Worm (Caenorhabditis elegans) whole organism, young adult: ENCODE measurements around the gene F08F8.6.

ENCODE experiments used
- B0019.2 ChIP-seq: fragments of 200-800 bp; sonication (Bioruptor generic); conservative IDR thresholded peaks from 2 replicates; pipeline ENCODE4 v1.3.6; 2022; ENCODE audit warnings: missing genetic modification reagents, missing genetic modification characterization, missing compliant biosample characterization
- B0035.1 ChIP-seq: sonication (generic microtip); optimal IDR thresholded peaks from 2 replicates; lab custom pipeline; 2016; ENCODE audit warnings: missing genetic modification characterization, mild to moderate bottlenecking, missing compliant biosample characterization, missing genotype, missing genetic modification reagents
- B0336.3 ChIP-seq: fragments of 200-800 bp; sonication (Bioruptor generic); IDR thresholded peaks from 2 replicates; pipeline ENCODE4 v1.3.6; 2022; ENCODE audit warnings: missing genetic modification characterization, missing compliant biosample characterization
- C17E4.6 ChIP-seq: fragments of 200-800 bp; sonication (Bioruptor generic); IDR thresholded peaks from 2 replicates; pipeline ENCODE4 v1.3.6; 2022; ENCODE audit warnings: missing genetic modification reagents, missing genetic modification characterization, missing compliant biosample characterization
- F22D6.2 ChIP-seq: sonication (generic microtip); optimal IDR thresholded peaks from 2 replicates; lab custom pipeline; 2016; ENCODE audit warnings: mild to moderate bottlenecking, missing genetic modification characterization, missing compliant biosample characterization
- F49E8.2 ChIP-seq: sonication (generic microtip); optimal IDR thresholded peaks from 3 replicates; lab custom pipeline; 2017; ENCODE audit warnings: missing genetic modification characterization, mild to moderate bottlenecking, missing compliant biosample characterization, antibody characterized with exemption, moderate library complexity; ENCODE audit not compliant: insufficient read depth
- F52B5.7 ChIP-seq: sonication (generic microtip); optimal IDR thresholded peaks from 2 replicates; lab custom pipeline; 2016; ENCODE audit warnings: mild to moderate bottlenecking, missing genetic modification characterization, missing compliant biosample characterization
- K11D2.4 ChIP-seq: fragments of 200-800 bp; sonication (Bioruptor generic); IDR thresholded peaks from 2 replicates; pipeline ENCODE4 v1.3.6; 2022; ENCODE audit warnings: missing genetic modification reagents, missing genetic modification characterization, missing compliant biosample characterization
- K12H6.12 ChIP-seq: fragments of 200-800 bp; sonication (Bioruptor generic); optimal IDR thresholded peaks from 2 replicates; lab custom pipeline; 2018; ENCODE audit warnings: mild to moderate bottlenecking, missing genetic modification characterization, missing compliant biosample characterization
- T07F8.4 ChIP-seq: sonication (generic microtip); optimal IDR thresholded peaks from 2 replicates; lab custom pipeline; 2016; ENCODE audit warnings: mild to moderate bottlenecking, missing genetic modification characterization, moderate library complexity, missing compliant biosample characterization
- T26A5.8 ChIP-seq: sonication (generic microtip); optimal IDR thresholded peaks from 2 replicates; lab custom pipeline; 2016; ENCODE audit warnings: missing genetic modification characterization, missing compliant biosample characterization
- Y53F4B.3 ChIP-seq: fragments of 200-800 bp; sonication (Bioruptor generic); IDR thresholded peaks from 2 replicates; pipeline ENCODE4 v1.3.6; 2022; ENCODE audit warnings: missing genetic modification reagents, missing genetic modification characterization, missing compliant biosample characterization
- Y53G8AR.9 ChIP-seq: fragments of 200-800 bp; sonication (Bioruptor generic); conservative IDR thresholded peaks from 2 replicates; pipeline ENCODE4 v1.3.6; 2022; ENCODE audit warnings: missing genetic modification reagents, missing genetic modification characterization, missing compliant biosample characterization
- ama-1 ChIP-seq, 3 experiments: fragments of 150-350 bp in 1 of 3; sonication (generic microtip) in 2 of 3; optimal IDR thresholded peaks; 2 replicates each; lab custom pipeline; 2014 to 2018; ENCODE audit warnings: missing biosample characterization in 2 of 3, missing genetic modification characterization in 2 of 3, missing genetic modification reagents in 2 of 3
- atf-7 ChIP-seq: sonication (generic microtip); optimal IDR thresholded peaks from 2 replicates; lab custom pipeline; 2017; ENCODE audit warnings: mild to moderate bottlenecking, missing genetic modification characterization, missing compliant biosample characterization
- attf-3 ChIP-seq: fragments of 200-800 bp; sonication (Bioruptor generic); conservative IDR thresholded peaks from 2 replicates; pipeline ENCODE4 v1.3.6; 2022; ENCODE audit warnings: missing genetic modification reagents, missing genetic modification characterization, missing compliant biosample characterization
- attf-5 ChIP-seq: fragments of 200-800 bp; sonication (Bioruptor generic); optimal IDR thresholded peaks from 2 replicates; lab custom pipeline; 2018; ENCODE audit warnings: mild to moderate bottlenecking, missing genetic modification characterization, missing compliant biosample characterization
- ceh-27 ChIP-seq: fragments of 200-800 bp; sonication (Bioruptor generic); optimal IDR thresholded peaks from 2 replicates; lab custom pipeline; 2018; ENCODE audit warnings: mild to moderate bottlenecking, missing genetic modification characterization, moderate library complexity, missing compliant biosample characterization
- ceh-79 ChIP-seq: sonication (generic microtip); optimal IDR thresholded peaks from 2 replicates; lab custom pipeline; 2017; ENCODE audit warnings: mild to moderate bottlenecking, missing genetic modification characterization, missing compliant biosample characterization
- dox-1 ChIP-seq: fragments of 200-800 bp; sonication (Bioruptor generic); IDR thresholded peaks from 2 replicates; pipeline ENCODE4 v1.3.6; 2022; ENCODE audit warnings: missing genetic modification reagents, missing genetic modification characterization, missing compliant biosample characterization
- dpl-1 ChIP-seq: fragments of 150-350 bp; optimal IDR thresholded peaks from 2 replicates; lab custom pipeline; 2014; ENCODE audit warnings: missing biosample characterization, missing genetic modification reagents, missing genetic modification characterization
- ets-4 ChIP-seq: fragments of 200-800 bp; sonication (Bioruptor generic); optimal IDR thresholded peaks from 2 replicates; lab custom pipeline; 2018; ENCODE audit warnings: mild to moderate bottlenecking, missing genetic modification characterization, missing compliant biosample characterization
- fkh-3 ChIP-seq: sonication (generic microtip); optimal IDR thresholded peaks from 2 replicates; lab custom pipeline; 2016; ENCODE audit warnings: mild to moderate bottlenecking, missing genetic modification characterization, missing compliant biosample characterization
- him-1 ChIP-seq: sonication (generic microtip); optimal IDR thresholded peaks from 2 replicates; lab custom pipeline; 2016; ENCODE audit warnings: missing genotype, missing genetic modification reagents, missing genetic modification characterization, missing compliant biosample characterization
- hmg-1.2 ChIP-seq: fragments of 200-800 bp; sonication (Bioruptor generic); IDR thresholded peaks from 2 replicates; pipeline ENCODE4 v1.3.6; 2022; ENCODE audit warnings: missing genetic modification reagents, missing genetic modification characterization, missing compliant biosample characterization
- hrde-1 ChIP-seq: sonication (generic microtip); optimal IDR thresholded peaks from 2 replicates; lab custom pipeline; 2016; ENCODE audit warnings: missing genetic modification characterization, mild to moderate bottlenecking, missing compliant biosample characterization, moderate library complexity, missing genotype, missing genetic modification reagents, borderline replicate concordance
- let-607 ChIP-seq, 2 experiments: fragments of 200-800 bp in 1 of 2; sonication (Bioruptor generic) in 1 of 2; sonication (generic microtip) in 1 of 2; optimal IDR thresholded peaks; 2 replicates each; lab custom pipeline; 2016 to 2018; ENCODE audit warnings: mild to moderate bottlenecking in 2 of 2, missing compliant biosample characterization in 2 of 2, missing genetic modification characterization in 2 of 2, moderate library complexity in 2 of 2, missing genotype in 1 of 2
- lin-54 ChIP-seq: fragments of 200-800 bp; sonication (Bioruptor generic); optimal IDR thresholded peaks from 2 replicates; lab custom pipeline; 2018; ENCODE audit warnings: mild to moderate bottlenecking, missing genetic modification characterization, missing compliant biosample characterization
- lir-1 ChIP-seq: fragments of 200-800 bp; sonication (Bioruptor generic); conservative IDR thresholded peaks from 2 replicates; pipeline ENCODE4 v1.3.6; 2022; ENCODE audit warnings: missing genetic modification reagents, missing genetic modification characterization, missing compliant biosample characterization
- madf-10 ChIP-seq: sonication (generic microtip); optimal IDR thresholded peaks from 2 replicates; lab custom pipeline; 2016; ENCODE audit warnings: mild to moderate bottlenecking, missing genetic modification characterization, missing compliant biosample characterization
- madf-6 ChIP-seq: fragments of 200-800 bp; sonication (Bioruptor generic); IDR thresholded peaks from 2 replicates; pipeline ENCODE4 v1.3.6; 2022; ENCODE audit warnings: missing genetic modification reagents, missing genetic modification characterization, missing compliant biosample characterization
- nfya-2 ChIP-seq: fragments of 200-800 bp; sonication (Bioruptor generic); IDR thresholded peaks from 2 replicates; pipeline ENCODE4 v1.3.6; 2022; ENCODE audit warnings: missing genetic modification reagents, missing genetic modification characterization, missing compliant biosample characterization
- nhr-27 ChIP-seq: fragments of 200-800 bp; sonication (Bioruptor generic); optimal IDR thresholded peaks from 2 replicates; lab custom pipeline; 2018; ENCODE audit warnings: mild to moderate bottlenecking, missing genetic modification characterization, moderate library complexity, missing compliant biosample characterization
- nhr-80 ChIP-seq: sonication (generic microtip); optimal IDR thresholded peaks from 2 replicates; lab custom pipeline; 2016; ENCODE audit warnings: missing genetic modification characterization, missing compliant biosample characterization
- rcor-1 ChIP-seq: fragments of 200-800 bp; sonication (Bioruptor generic); IDR thresholded peaks from 2 replicates; pipeline ENCODE4 v1.3.6; 2022; ENCODE audit warnings: missing genetic modification reagents, missing genetic modification characterization, missing compliant biosample characterization
- repo-1 ChIP-seq: sonication (generic microtip); optimal IDR thresholded peaks from 2 replicates; lab custom pipeline; 2017; ENCODE audit warnings: mild to moderate bottlenecking, missing genetic modification characterization, missing compliant biosample characterization
- snpc-1.1 ChIP-seq: sonication (generic microtip); optimal IDR thresholded peaks from 2 replicates; lab custom pipeline; 2017; ENCODE audit warnings: missing genetic modification characterization, mild to moderate bottlenecking, missing compliant biosample characterization, antibody characterized with exemption, moderate library complexity, missing genotype, missing genetic modification reagents; ENCODE audit not compliant: insufficient read depth
- snpc-1.3 ChIP-seq: sonication (generic microtip); optimal IDR thresholded peaks from 2 replicates; lab custom pipeline; 2017; ENCODE audit warnings: missing genetic modification characterization, mild to moderate bottlenecking, missing compliant biosample characterization, antibody characterized with exemption, moderate library complexity, missing genotype, missing genetic modification reagents; ENCODE audit not compliant: insufficient read depth
- snpc-3.4 ChIP-seq: sonication (generic microtip); optimal IDR thresholded peaks from 2 replicates; lab custom pipeline; 2017; ENCODE audit warnings: missing genetic modification characterization, mild to moderate bottlenecking, missing compliant biosample characterization, antibody characterized with exemption, moderate library complexity, missing genotype, missing genetic modification reagents
- snpc-4 ChIP-seq, 5 experiments: fragments of 150-350 bp in 1 of 5; sonication (generic microtip) in 4 of 5; optimal IDR thresholded peaks; 2 replicates each; lab custom pipeline; 2014 to 2018; ENCODE audit warnings: missing genetic modification characterization in 5 of 5, missing biosample characterization in 3 of 5, antibody characterized with exemption in 2 of 5, mild to moderate bottlenecking in 2 of 5, missing compliant biosample characterization in 2 of 5, missing genotype in 2 of 5, moderate library complexity in 2 of 5, missing genetic modification reagents in 1 of 5
- somi-1 ChIP-seq: fragments of 200-800 bp; sonication (Bioruptor generic); optimal IDR thresholded peaks from 2 replicates; lab custom pipeline; 2018; ENCODE audit warnings: mild to moderate bottlenecking, missing genetic modification characterization, missing compliant biosample characterization
- tlf-1 ChIP-seq: fragments of 200-800 bp; sonication (Bioruptor generic); optimal IDR thresholded peaks from 2 replicates; lab custom pipeline; 2018; ENCODE audit warnings: mild to moderate bottlenecking, missing genetic modification characterization, missing compliant biosample characterization
- ztf-18 ChIP-seq: sonication (generic microtip); optimal IDR thresholded peaks from 2 replicates; lab custom pipeline; 2016; ENCODE audit warnings: missing genotype, mild to moderate bottlenecking, missing genetic modification characterization, missing compliant biosample characterization
- ztf-22 ChIP-seq: fragments of 200-800 bp; sonication (Bioruptor generic); optimal IDR thresholded peaks from 2 replicates; lab custom pipeline; 2018; ENCODE audit warnings: mild to moderate bottlenecking, missing genetic modification characterization, moderate library complexity, missing compliant biosample characterization
- ztf-28 ChIP-seq: fragments of 200-800 bp; sonication (Bioruptor generic); IDR thresholded peaks from 2 replicates; pipeline ENCODE4 v1.3.6; 2022; ENCODE audit warnings: missing genetic modification reagents, missing genetic modification characterization, missing compliant biosample characterization
- ztf-3 ChIP-seq: fragments of 200-800 bp; sonication (Bioruptor generic); optimal IDR thresholded peaks from 2 replicates; lab custom pipeline; 2018; ENCODE audit warnings: mild to moderate bottlenecking, missing genetic modification characterization, missing compliant biosample characterization

The F08F8.6 gene

DNA sequence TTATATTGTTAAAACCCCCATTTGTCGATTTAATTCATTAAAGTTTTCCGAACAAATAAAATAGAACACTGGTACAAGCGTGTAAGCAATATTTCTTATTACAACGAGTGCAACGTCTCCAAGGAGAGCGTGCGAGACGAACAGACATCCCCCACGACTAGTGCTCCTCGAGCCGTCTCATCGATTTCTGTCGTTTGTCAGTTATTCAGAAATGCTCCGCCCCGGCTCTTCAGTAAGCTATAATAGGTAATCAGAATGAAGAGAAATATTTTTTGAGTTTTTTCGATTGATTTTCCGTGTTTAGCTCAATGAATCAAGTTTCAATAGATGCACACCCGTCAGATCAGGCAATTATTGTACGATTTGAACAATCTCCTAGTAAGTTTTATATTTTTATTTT is 4.8 kb upstream of the F08F8.6 start, which contains the start of gene kap-1 (continued):
- TF ChIP-seq K11D2.4 (GFP tag; lab: Robert Waterston, UW), result 0 out of 2 replicates have a peak, but pooled peaks have one; percentile 9
- no peak for TF ChIP-seq attf-5 (GFP tag; lab: Kevin White, UChicago)
- TF ChIP-seq ztf-22 (GFP tag; lab: Kevin White, UChicago), result peak; percentile 25
- TF ChIP-seq dox-1, result 0 out of 2 replicates have a peak, but pooled peaks have one; percentile 25
- TF ChIP-seq lir-1 (GFP tag; lab: Robert Waterston, UW), result no peak
- TF ChIP-seq ets-4, result no peak
- TF ChIP-seq ztf-18 (tag; lab: Kevin White, UChicago), result no peak
- TF ChIP-seq F22D6.2 (tag; lab: Kevin White, UChicago), result no peak
- peak; percentile 20 for TF ChIP-seq T26A5.8 (tag; lab: Kevin White, UChicago)
- TF ChIP-seq lin-54, result peak; percentile 29
- TF ChIP-seq atf-7 (tag; lab: Kevin White, UChicago), result peak; percentile 43
- peak; percentile 61 for TF ChIP-seq B0035.1 (tag; lab: Kevin White, UChicago)
- TF ChIP-seq Y53G8AR.9, result no peak; the same call in 1 of the 2 replicates
- no peak for TF ChIP-seq madf-10 (tag; lab: Kevin White, UChicago)
- TF ChIP-seq snpc-1.1, result no peak
- TF ChIP-seq hrde-1 (tag; lab: Kevin White, UChicago), result peak; percentile 58
- peak; percentile 3; the same call in 1 of the 2 replicates for TF ChIP-seq madf-6 (GFP tag; lab: Robert Waterston, UW)
- TF ChIP-seq C17E4.6 (GFP tag; lab: Robert Waterston, UW), result no peak
- peak; percentile 21 for TF ChIP-seq ceh-79 (tag; lab: Kevin White, UChicago)
- peak; percentile 5 for TF ChIP-seq ztf-3
- TF ChIP-seq ama-1 (optimal IDR thresholded peaks at IDR 0.05; lab: Kevin White, UChicago), result peak; percentile 78
- TF ChIP-seq ama-1 (GFP tag; optimal IDR thresholded peaks at IDR 0.05; lab: Kevin White, UChicago), result peak in 1 of 2 experiments; percentile 78
- TF ChIP-seq snpc-1.3 (tag; lab: Kevin White, UChicago), result peak; percentile 7
- no peak for TF ChIP-seq K12H6.12 (tag; lab: Kevin White, UChicago)
- peak in 1 of 2 experiments; percentile 4 for TF ChIP-seq let-607 (tag; optimal IDR thresholded peaks at IDR 0.05; lab: Kevin White, UChicago)
- TF ChIP-seq fkh-3 (tag; lab: Kevin White, UChicago), result peak; percentile 80
- no peak for TF ChIP-seq nhr-27 (tag; lab: Kevin White, UChicago)
- TF ChIP-seq him-1 (tag; lab: Kevin White, UChicago), result peak; percentile 54
- TF ChIP-seq T07F8.4 (tag; lab: Kevin White, UChicago), result no peak
- no peak for TF ChIP-seq ceh-27 (GFP tag; lab: Kevin White, UChicago)
- TF ChIP-seq F52B5.7, result peak; percentile 76
- peak; percentile 58 for TF ChIP-seq tlf-1
- no peak for TF ChIP-seq B0019.2 (GFP tag; lab: Robert Waterston, UW)
- TF ChIP-seq nhr-80 (tag; lab: Kevin White, UChicago), result no peak
- TF ChIP-seq rcor-1 (GFP tag; lab: Robert Waterston, UW), result no peak
- no peak for TF ChIP-seq nfya-2
- peak; percentile 73 for TF ChIP-seq repo-1 (tag; lab: Kevin White, UChicago)
- TF ChIP-seq dpl-1, result no peak
- no peak for TF ChIP-seq Y53F4B.3 (GFP tag; lab: Robert Waterston, UW)
- TF ChIP-seq hmg-1.2 (GFP tag; lab: Robert Waterston, UW), result peak; percentile 52
- TF ChIP-seq somi-1 (GFP tag; lab: Kevin White, UChicago), result no peak
- no peak for TF ChIP-seq ztf-28 (GFP tag; lab: Robert Waterston, UW)
- TF ChIP-seq snpc-3.4 (tag; lab: Kevin White, UChicago), result peak; percentile 18
- TF ChIP-seq attf-3 (GFP tag; lab: Robert Waterston, UW), result 0 out of 2 replicates have a peak, but pooled peaks have one; percentile 20
- peak; percentile 18 for TF ChIP-seq snpc-4 (GFP tag; optimal IDR thresholded peaks at IDR 0.05; lab: Kevin White, UChicago)
- peak in 1 of 4 experiments; percentile 42 for TF ChIP-seq snpc-4 (tag; optimal IDR thresholded peaks at IDR 0.05; lab: Kevin White, UChicago)
- peak; percentile 86 for TF ChIP-seq B0336.3
- peak; percentile 22 for TF ChIP-seq F49E8.2 (tag; lab: Kevin White, UChicago)
